Fruit fly (Drosophila melanogaster) whole organism, embryonic: ENCODE results near the gene prtp.

Experiments
- BEAF-32 ChIP-seq: fragments of 200-800 bp; sonication (Bioruptor generic); optimal IDR thresholded peaks from 3 replicates; lab custom pipeline; 2017; ENCODE audit warnings: missing biosample characterization, missing genetic modification characterization, mild to moderate bottlenecking, moderate library complexity, missing genetic modification reagents
- Bgb ChIP-seq: fragments of 200-800 bp; sonication (Bioruptor generic); IDR thresholded peaks from 2 replicates; pipeline ENCODE4 v1.3.6; 2022; ENCODE audit warnings: missing biosample characterization, missing genetic modification characterization; ENCODE audit not compliant: partially characterized antibody
- CG10209 ChIP-seq: fragments of 200-800 bp; sonication (Bioruptor generic); optimal IDR thresholded peaks from 3 replicates; lab custom pipeline; 2017; ENCODE audit warnings: missing biosample characterization, mild to moderate bottlenecking, missing genetic modification characterization, missing genetic modification reagents
- CG11093 ChIP-seq: fragments of 200-800 bp; sonication (Bioruptor generic); IDR thresholded peaks from 3 replicates; pipeline ENCODE4 v1.3.6; 2022; ENCODE audit warnings: missing biosample characterization, missing genetic modification characterization
- CG12236 ChIP-seq: fragments of 200-800 bp; sonication (Bioruptor generic); optimal IDR thresholded peaks from 2 replicates; lab custom pipeline; 2016; ENCODE audit warnings: missing biosample characterization, missing genetic modification characterization
- CG14014 ChIP-seq: fragments of 200-800 bp; sonication (Bioruptor generic); IDR thresholded peaks from 2 replicates; pipeline ENCODE4 v1.3.6; 2022; ENCODE audit warnings: missing biosample characterization, missing genetic modification characterization
- CG14050 ChIP-seq: fragments of 200-800 bp; sonication (Bioruptor generic); IDR thresholded peaks from 3 replicates; pipeline ENCODE4 v1.3.6; 2022; ENCODE audit warnings: missing biosample characterization, missing genetic modification characterization
- CG16813 ChIP-seq: fragments of 200-800 bp; sonication (Bioruptor generic); IDR thresholded peaks from 3 replicates; pipeline ENCODE4 v1.3.6; 2022; ENCODE audit warnings: missing biosample characterization, missing genetic modification characterization; ENCODE audit not compliant: partially characterized antibody
- CG18262 ChIP-seq: fragments of 200-800 bp; optimal IDR thresholded peaks from 3 replicates; lab custom pipeline; 2019; ENCODE audit warnings: missing biosample characterization, mild to moderate bottlenecking, missing genetic modification characterization, moderate library complexity
- CG2199 ChIP-seq: fragments of 200-800 bp; sonication (Bioruptor generic); IDR thresholded peaks from 3 replicates; pipeline ENCODE4 v1.3.6; 2022; ENCODE audit warnings: missing biosample characterization, missing genetic modification characterization
- CG2889 ChIP-seq: fragments of 200-800 bp; sonication (Bioruptor generic); IDR thresholded peaks from 3 replicates; pipeline ENCODE4 v1.3.6; 2022; ENCODE audit warnings: missing biosample characterization, missing genetic modification characterization
- CG3281 ChIP-seq: fragments of 200-800 bp; sonication (Bioruptor generic); optimal IDR thresholded peaks from 3 replicates; lab custom pipeline; 2017; ENCODE audit warnings: missing biosample characterization, mild to moderate bottlenecking, missing genetic modification characterization
- CG33213 ChIP-seq: fragments of 200-800 bp; sonication (Bioruptor generic); optimal IDR thresholded peaks from 3 replicates; lab custom pipeline; 2016; ENCODE audit warnings: missing biosample characterization, missing genetic modification characterization
- CG6272 ChIP-seq: fragments of 200-800 bp; sonication (Bioruptor generic); IDR thresholded peaks from 2 replicates; pipeline ENCODE4 v1.3.6; 2022; ENCODE audit warnings: missing biosample characterization, missing genetic modification characterization
- CG6654 ChIP-seq: fragments of 200-800 bp; sonication (Bioruptor generic); optimal IDR thresholded peaks from 2 replicates; lab custom pipeline; 2017; ENCODE audit warnings: missing biosample characterization, mild to moderate bottlenecking, missing genetic modification characterization
- CG7963 ChIP-seq: fragments of 200-800 bp; sonication (Bioruptor generic); IDR thresholded peaks from 3 replicates; pipeline ENCODE4 v1.3.6; 2022; ENCODE audit warnings: missing biosample characterization, missing genetic modification characterization; ENCODE audit not compliant: partially characterized antibody
- CG7987 ChIP-seq: fragments of 200-800 bp; sonication (Bioruptor generic); optimal IDR thresholded peaks from 2 replicates; lab custom pipeline; 2018; ENCODE audit warnings: missing biosample characterization, mild to moderate bottlenecking, missing genetic modification characterization, moderate library complexity
- CG9727 ChIP-seq: fragments of 200-800 bp; sonication (Bioruptor generic); optimal IDR thresholded peaks from 3 replicates; lab custom pipeline; 2017; ENCODE audit warnings: missing biosample characterization, mild to moderate bottlenecking, missing genetic modification characterization
- CHES-1-like ChIP-seq: fragments of 200-800 bp; sonication (Bioruptor generic); optimal IDR thresholded peaks from 2 replicates; lab custom pipeline; 2016; ENCODE audit warnings: missing biosample characterization, missing genetic modification characterization
- Dad ChIP-seq: fragments of 200-800 bp; sonication (Bioruptor generic); optimal IDR thresholded peaks from 3 replicates; lab custom pipeline; 2016; ENCODE audit warnings: missing biosample characterization, missing genetic modification characterization
- Dbx ChIP-seq: fragments of 200-800 bp; sonication (Bioruptor generic); IDR thresholded peaks from 3 replicates; pipeline ENCODE4 v1.3.6; 2022; ENCODE audit warnings: missing biosample characterization, missing genetic modification characterization
- Dip3 ChIP-seq: fragments of 200-800 bp; sonication (Bioruptor generic); optimal IDR thresholded peaks from 3 replicates; lab custom pipeline; 2016; ENCODE audit warnings: missing biosample characterization, missing genetic modification characterization
- H2.0 ChIP-seq: fragments of 200-800 bp; sonication (Bioruptor generic); IDR thresholded peaks from 2 replicates; pipeline ENCODE4 v1.3.6; 2022; ENCODE audit warnings: missing biosample characterization, missing genetic modification characterization
- HLH4C ChIP-seq: fragments of 200-800 bp; sonication (Bioruptor generic); IDR thresholded peaks from 3 replicates; pipeline ENCODE4 v1.3.6; 2022; ENCODE audit warnings: missing biosample characterization, missing genetic modification characterization; ENCODE audit not compliant: partially characterized antibody
- Hand ChIP-seq: fragments of 200-800 bp; sonication (Bioruptor generic); optimal IDR thresholded peaks from 2 replicates; lab custom pipeline; 2017; ENCODE audit warnings: mild to moderate bottlenecking, missing biosample characterization, missing genetic modification reagents, missing genetic modification characterization
- Hsf ChIP-seq: fragments of 200-800 bp; sonication (Bioruptor generic); optimal IDR thresholded peaks from 3 replicates; lab custom pipeline; 2016; ENCODE audit warnings: missing biosample characterization, missing genetic modification characterization
- Kr ChIP-seq: fragments of 200-800 bp; sonication (Bioruptor generic); optimal IDR thresholded peaks from 2 replicates; lab custom pipeline; 2017; ENCODE audit warnings: missing biosample characterization, mild to moderate bottlenecking, missing genetic modification characterization
- MBD-R2 ChIP-seq: fragments of 200-800 bp; sonication (Bioruptor generic); IDR thresholded peaks from 2 replicates; pipeline ENCODE4 v1.3.6; 2022; ENCODE audit warnings: missing biosample characterization, missing genetic modification characterization
- Mad ChIP-seq: fragments of 200-800 bp; sonication (Bioruptor generic); optimal IDR thresholded peaks from 2 replicates; lab custom pipeline; 2016; ENCODE audit warnings: missing biosample characterization, missing genetic modification characterization
- Meics ChIP-seq: fragments of 200-800 bp; sonication (Bioruptor generic); optimal IDR thresholded peaks from 2 replicates; lab custom pipeline; 2017; ENCODE audit warnings: missing biosample characterization, mild to moderate bottlenecking, missing genetic modification characterization
- NK7.1 ChIP-seq: fragments of 200-800 bp; sonication (Bioruptor generic); optimal IDR thresholded peaks from 3 replicates; lab custom pipeline; 2016; ENCODE audit warnings: missing biosample characterization, missing genetic modification characterization
- Oaz ChIP-seq: fragments of 200-800 bp; sonication (Bioruptor generic); IDR thresholded peaks from 2 replicates; pipeline ENCODE4 v1.3.6; 2022; ENCODE audit warnings: missing biosample characterization, missing genetic modification characterization
- PHDP ChIP-seq: fragments of 200-800 bp; sonication (Bioruptor generic); optimal IDR thresholded peaks from 3 replicates; lab custom pipeline; 2018; ENCODE audit warnings: missing biosample characterization, mild to moderate bottlenecking, missing genetic modification characterization, moderate library complexity
- Rfx ChIP-seq: fragments of 200-800 bp; sonication (Bioruptor generic); IDR thresholded peaks from 2 replicates; pipeline ENCODE4 v1.3.6; 2022; ENCODE audit warnings: missing biosample characterization, missing genetic modification characterization
- al ChIP-seq: fragments of 200-800 bp; sonication (Bioruptor generic); IDR thresholded peaks from 2 replicates; pipeline ENCODE4 v1.3.6; 2022; ENCODE audit warnings: missing biosample characterization, missing genetic modification characterization
- crol ChIP-seq: fragments of 200-800 bp; sonication (Bioruptor generic); IDR thresholded peaks from 2 replicates; pipeline ENCODE4 v1.3.6; 2022; ENCODE audit warnings: missing biosample characterization, missing genetic modification characterization
- da ChIP-seq: fragments of 200-800 bp; sonication (Bioruptor generic); optimal IDR thresholded peaks from 2 replicates; lab custom pipeline; 2016; ENCODE audit warnings: missing biosample characterization, missing genetic modification characterization
- gcm2 ChIP-seq: fragments of 200-800 bp; sonication (Bioruptor generic); optimal IDR thresholded peaks from 2 replicates; lab custom pipeline; 2016; ENCODE audit warnings: missing biosample characterization, missing genetic modification characterization
- kah ChIP-seq: fragments of 200-800 bp; sonication (Bioruptor generic); optimal IDR thresholded peaks from 2 replicates; lab custom pipeline; 2018; ENCODE audit warnings: missing biosample characterization, mild to moderate bottlenecking, missing genetic modification characterization
- kay ChIP-seq: fragments of 200-800 bp; sonication (Bioruptor generic); optimal IDR thresholded peaks from 2 replicates; lab custom pipeline; 2016; ENCODE audit warnings: missing biosample characterization, missing genetic modification characterization
- mld ChIP-seq: fragments of 200-800 bp; sonication (Bioruptor generic); IDR thresholded peaks from 3 replicates; pipeline ENCODE4 v1.3.6; 2022; ENCODE audit warnings: missing biosample characterization, missing genetic modification characterization; ENCODE audit not compliant: partially characterized antibody
- nau ChIP-seq: fragments of 200-800 bp; sonication (Bioruptor generic); optimal IDR thresholded peaks from 3 replicates; lab custom pipeline; 2017; ENCODE audit warnings: missing biosample characterization, mild to moderate bottlenecking, missing genetic modification characterization, missing genetic modification reagents
- oc ChIP-seq: fragments of 200-800 bp; sonication (Bioruptor generic); optimal IDR thresholded peaks from 2 replicates; lab custom pipeline; 2018; ENCODE audit warnings: missing biosample characterization, mild to moderate bottlenecking, missing genetic modification characterization, moderate library complexity
- ranshi ChIP-seq: fragments of 200-800 bp; sonication (Bioruptor generic); IDR thresholded peaks from 2 replicates; pipeline ENCODE4 v1.3.6; 2022; ENCODE audit warnings: missing biosample characterization, missing genetic modification characterization
- rib ChIP-seq: fragments of 200-800 bp; sonication (Bioruptor generic); IDR thresholded peaks from 2 replicates; pipeline ENCODE4 v1.3.6; 2022; ENCODE audit warnings: missing biosample characterization, missing genetic modification characterization
- sisA ChIP-seq: fragments of 200-800 bp; sonication (Bioruptor generic); IDR thresholded peaks from 2 replicates; pipeline ENCODE4 v1.3.6; 2022; ENCODE audit warnings: missing biosample characterization, missing genetic modification characterization
- sob ChIP-seq: fragments of 200-800 bp; sonication (Bioruptor generic); IDR thresholded peaks from 2 replicates; pipeline ENCODE4 v1.3.6; 2022; ENCODE audit warnings: missing biosample characterization, missing genetic modification characterization
- stc ChIP-seq: fragments of 200-800 bp; sonication (Bioruptor generic); IDR thresholded peaks from 2 replicates; pipeline ENCODE4 v1.3.6; 2022; ENCODE audit warnings: missing biosample characterization, missing genetic modification characterization
- stwl ChIP-seq: fragments of 200-800 bp; sonication (Bioruptor generic); optimal IDR thresholded peaks from 3 replicates; lab custom pipeline; 2018; ENCODE audit warnings: missing biosample characterization, mild to moderate bottlenecking, missing genetic modification characterization, moderate library complexity
- sug ChIP-seq: fragments of 200-800 bp; optimal IDR thresholded peaks from 2 replicates; lab custom pipeline; 2019; ENCODE audit warnings: missing biosample characterization, mild to moderate bottlenecking, missing genetic modification characterization, moderate library complexity
- zen2 ChIP-seq: fragments of 200-800 bp; sonication (Bioruptor generic); IDR thresholded peaks from 3 replicates; pipeline ENCODE4 v1.3.6; 2022; ENCODE audit warnings: missing biosample characterization, missing genetic modification characterization; ENCODE audit not compliant: partially characterized antibody

The prtp gene

dm6 chrX:11720138-11720537, 3.6 kb downstream of the prtp start, which contains the start of gene Tango10 (continued):
- no peak for TF ChIP-seq da (GFP tag; lab: Kevin White, UChicago)
- no peak for TF ChIP-seq nau (GFP tag; lab: Kevin White, UChicago)
- TF ChIP-seq CG3281 (GFP tag; lab: Kevin White, UChicago): peak; percentile 61
- no peak for TF ChIP-seq CG18262 (tag; lab: Kevin White, UChicago)
- TF ChIP-seq zen2 (GFP tag; lab: Robert Waterston, UW): peak; percentile 78; the same call in 2 of the 3 replicates
- peak; percentile 58 for TF ChIP-seq sisA (GFP tag; lab: Robert Waterston, UW)
- no peak for TF ChIP-seq CG6654 (GFP tag; lab: Kevin White, UChicago)
- TF ChIP-seq CG6272 (GFP tag; lab: Robert Waterston, UW): peak; percentile 61
- TF ChIP-seq ranshi: peak; percentile 50; the same call in 1 of the 2 replicates
- 0 out of 3 replicates have a peak, but pooled peaks have one; percentile 39 for TF ChIP-seq CG2889 (GFP tag; lab: Robert Waterston, UW)
- TF ChIP-seq al (GFP tag; lab: Robert Waterston, UW): peak; percentile 24; the same call in 1 of the 2 replicates
- TF ChIP-seq CG10209 (GFP tag; lab: Kevin White, UChicago): no peak
- TF ChIP-seq PHDP: peak; percentile 54
- peak; percentile 21 for TF ChIP-seq gcm2 (GFP tag; lab: Kevin White, UChicago)
- TF ChIP-seq CG16813: peak; percentile 79
- TF ChIP-seq Hand (GFP tag; lab: Kevin White, UChicago): no peak
- TF ChIP-seq rib: no peak
- peak; percentile 85 for TF ChIP-seq BEAF-32 (GFP tag; lab: Kevin White, UChicago)
- no peak for TF ChIP-seq CHES-1-like (GFP tag; lab: Kevin White, UChicago)
- TF ChIP-seq Bgb (GFP tag; lab: Robert Waterston, UW): peak; percentile 84
- TF ChIP-seq CG2199 (GFP tag; lab: Robert Waterston, UW): no peak
- peak; percentile 44 for TF ChIP-seq stwl
- TF ChIP-seq Meics (GFP tag; lab: Kevin White, UChicago): peak; percentile 34
- no peak for TF ChIP-seq CG11093
- TF ChIP-seq Hsf: peak; percentile 54
- no peak for TF ChIP-seq CG7963 (GFP tag; lab: Robert Waterston, UW)
- peak; percentile 53 for TF ChIP-seq sug (tag; lab: Kevin White, UChicago)
- TF ChIP-seq Oaz (GFP tag; lab: Robert Waterston, UW): 0 out of 2 replicates have a peak, but pooled peaks have one; percentile 13
- 0 out of 2 replicates have a peak, but pooled peaks have one; percentile 39 for TF ChIP-seq CG14014
- TF ChIP-seq kah: no peak
- peak; percentile 83 for TF ChIP-seq HLH4C (GFP tag; lab: Robert Waterston, UW)
- no peak for TF ChIP-seq Kr (GFP tag; lab: Kevin White, UChicago)
- TF ChIP-seq CG12236: no peak
- 0 out of 3 replicates have a peak, but pooled peaks have one; percentile 57 for TF ChIP-seq mld (GFP tag; lab: Robert Waterston, UW)
- no peak for TF ChIP-seq H2.0
- TF ChIP-seq Mad (GFP tag; lab: Kevin White, UChicago): no peak
- TF ChIP-seq Dip3 (GFP tag; lab: Kevin White, UChicago): peak; percentile 36
- no peak for TF ChIP-seq crol
- TF ChIP-seq stc (GFP tag; lab: Robert Waterston, UW): no peak
- peak; percentile 39 for TF ChIP-seq Dad
- TF ChIP-seq sob (GFP tag; lab: Robert Waterston, UW): peak; percentile 61
- no peak for TF ChIP-seq CG7987 (GFP tag; lab: Kevin White, UChicago)
- TF ChIP-seq Rfx (GFP tag; lab: Robert Waterston, UW): peak; percentile 57; the same call in 1 of the 2 replicates
- peak; percentile 20 for TF ChIP-seq kay
- 0 out of 3 replicates have a peak, but pooled peaks have one; percentile 11 for TF ChIP-seq CG14050 (GFP tag; lab: Robert Waterston, UW)
- peak; percentile 81 for TF ChIP-seq MBD-R2 (GFP tag; lab: Robert Waterston, UW)
- peak; percentile 48 for TF ChIP-seq CG9727 (GFP tag; lab: Kevin White, UChicago)
- peak; percentile 75 for TF ChIP-seq Dbx (GFP tag; lab: Robert Waterston, UW)
- TF ChIP-seq CG33213 (GFP tag; lab: Kevin White, UChicago): peak; percentile 17
- no peak for TF ChIP-seq NK7.1 (GFP tag; lab: Kevin White, UChicago)
- no peak for TF ChIP-seq oc (tag; lab: Kevin White, UChicago)
